Worm (Caenorhabditis elegans): ENCODE data around the gene cka-1.
"Not testable (repeated sequence)": the region's sequence is repeated elsewhere in the genome, so short reads cannot be mapped to it uniquely, and the experiment has no call there.

The cka-1 gene

DNA sequence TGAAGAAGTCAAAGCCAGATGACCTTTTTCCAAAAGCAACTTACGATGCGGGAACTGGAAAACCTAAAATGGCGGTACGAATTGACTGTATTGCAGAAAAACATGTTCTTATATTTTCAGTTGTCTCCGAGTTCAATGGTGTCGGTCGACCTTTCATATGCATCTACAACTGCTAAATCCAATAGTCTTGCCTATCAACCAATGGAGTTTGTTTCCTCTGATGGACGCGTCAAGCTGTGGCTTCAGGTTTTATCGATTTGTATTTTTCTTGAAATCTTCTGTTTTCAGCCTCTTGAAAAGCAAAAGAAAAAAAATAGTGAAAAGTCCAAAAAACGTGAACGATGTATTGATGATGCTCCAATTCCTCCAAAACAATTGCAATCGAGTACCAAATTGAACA is 23.2 kb downstream of the cka-1 start:
- TF ChIP-seq unc-62 (GFP tag; optimal IDR thresholded peaks at IDR 0.05): no peak

- TF ChIP-seq unc-62 (GFP tag; optimal IDR thresholded peaks at IDR 0.05): no peak
Observed at ce11 chrIV:9712782-9713181, 24.6 kb downstream of the cka-1 start, which contains the start of gene K01H12.4. Gene K01H12.4, plus strand, starts transcription at chrIV:9713082.

ce11 chrIV:9709887-9710286 is 27.5 kb downstream of the cka-1 start, which contains the start of gene nhr-38:
Gene nhr-38, plus strand, starts transcription at chrIV:9710187.
- no peak for TF ChIP-seq unc-62 (GFP tag; optimal IDR thresholded peaks at IDR 0.05)

ce11 chrIV:9709205-9709604 is 28.2 kb downstream of the cka-1 start, which contains the start of gene ant-1.3:
Gene ant-1.3, minus strand, starts transcription at chrIV:9709305.
- TF ChIP-seq unc-62 (GFP tag; optimal IDR thresholded peaks at IDR 0.05): no peak

- no peak for TF ChIP-seq unc-62 (GFP tag; optimal IDR thresholded peaks at IDR 0.05)
Observed at ce11 chrIV:9706704-9707197, 30.7 kb downstream of the cka-1 start, which contains the start of the genes dcaf-1 and dph-3. Gene dcaf-1, minus strand, starts transcription at chrIV:9706723. Gene dph-3, plus strand, starts transcription at chrIV:9707147.

DNA sequence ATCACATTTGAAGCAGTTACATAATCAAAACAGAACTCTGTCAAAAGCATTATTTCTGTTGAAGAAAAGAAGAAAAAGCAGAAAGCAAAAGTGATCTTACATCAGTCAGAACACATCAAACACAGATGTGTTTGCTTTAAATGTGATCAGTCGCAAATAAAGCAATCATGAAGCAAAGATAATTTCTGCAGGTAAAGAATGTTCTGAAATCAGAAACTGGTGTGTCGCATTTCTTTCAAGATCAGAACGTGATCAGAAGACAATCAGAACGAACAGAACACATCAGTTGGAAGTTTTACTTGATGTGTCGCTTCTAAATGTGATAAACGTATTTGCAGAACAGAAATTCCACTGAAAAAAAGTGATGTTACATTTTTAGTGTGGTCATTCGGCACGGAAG is 38.4 kb downstream of the cka-1 start:
- TF ChIP-seq unc-62 (GFP tag; optimal IDR thresholded peaks at IDR 0.05): no peak

- no peak for TF ChIP-seq unc-62 (GFP tag; optimal IDR thresholded peaks at IDR 0.05)
Observed at ce11 chrIV:9697869-9698268, 39.6 kb downstream of the cka-1 start.

DNA sequence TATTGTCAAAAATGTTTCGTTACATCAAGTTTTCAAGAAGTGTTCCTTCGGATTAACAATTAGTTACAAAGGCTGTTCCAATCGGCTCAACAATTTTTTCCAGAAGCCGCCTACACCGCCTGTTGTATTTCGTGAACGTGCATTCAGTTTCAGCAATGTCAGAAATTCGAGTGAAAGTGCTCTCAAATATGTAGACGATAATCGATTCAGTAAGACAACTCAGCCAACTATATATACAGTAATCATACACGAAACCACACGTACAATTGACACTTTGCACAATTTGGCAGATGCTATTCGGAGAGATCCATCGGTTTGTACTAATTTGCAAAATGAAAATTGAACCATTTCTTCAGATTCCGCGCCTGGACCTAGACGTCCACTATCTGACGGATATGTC is 40.9 kb downstream of the cka-1 start:
- no peak for TF ChIP-seq unc-62 (GFP tag; optimal IDR thresholded peaks at IDR 0.05)

DNA sequence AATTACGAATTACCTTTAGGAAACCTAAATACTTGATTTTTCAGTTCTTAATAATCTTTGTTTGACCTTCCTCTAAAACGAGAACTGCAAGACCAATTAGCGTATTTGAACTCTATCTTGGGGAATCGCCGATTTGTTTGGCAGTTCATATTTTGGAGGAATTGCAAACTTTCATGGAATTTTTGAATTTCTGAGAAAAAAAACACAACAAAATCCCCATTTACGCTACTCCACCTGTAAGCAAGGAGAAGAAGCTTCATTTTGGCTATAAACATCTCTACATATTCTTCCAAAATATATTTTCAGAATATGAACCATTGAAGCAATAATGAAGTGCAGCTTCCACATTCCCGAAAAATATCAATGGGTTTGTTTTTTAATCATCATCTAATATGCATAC is 44.5 kb downstream of the cka-1 start, which contains the start of gene twk-9:
TSS of gene twk-9 (plus strand) at position 301 of the 400 bp plus-strand sequence.
- no peak for TF ChIP-seq unc-62 (GFP tag; optimal IDR thresholded peaks at IDR 0.05)

DNA sequence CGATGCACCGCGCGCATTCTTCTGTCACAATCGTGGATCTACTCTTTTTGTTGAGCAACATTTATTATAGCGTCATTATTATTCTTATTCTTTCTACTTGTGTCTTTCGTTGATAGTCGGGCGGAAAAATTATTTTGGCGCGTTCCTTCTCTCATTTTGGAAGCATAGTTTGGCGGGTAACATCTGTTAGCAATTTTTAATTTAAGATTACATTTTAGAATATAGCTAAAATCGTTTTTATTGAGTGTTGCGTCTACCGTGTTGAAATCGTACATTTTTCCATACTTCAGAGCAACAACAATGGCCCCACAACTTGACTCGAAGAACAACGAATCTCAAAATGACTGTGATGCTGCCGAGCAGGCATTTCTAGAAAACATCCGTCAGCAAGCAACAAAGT is 46.8 kb downstream of the cka-1 start, which contains the start of gene sdz-36:
TSS of gene sdz-36 (plus strand) at position 301 of the 400 bp plus-strand sequence.
- no peak for TF ChIP-seq unc-62 (GFP tag; optimal IDR thresholded peaks at IDR 0.05)

DNA sequence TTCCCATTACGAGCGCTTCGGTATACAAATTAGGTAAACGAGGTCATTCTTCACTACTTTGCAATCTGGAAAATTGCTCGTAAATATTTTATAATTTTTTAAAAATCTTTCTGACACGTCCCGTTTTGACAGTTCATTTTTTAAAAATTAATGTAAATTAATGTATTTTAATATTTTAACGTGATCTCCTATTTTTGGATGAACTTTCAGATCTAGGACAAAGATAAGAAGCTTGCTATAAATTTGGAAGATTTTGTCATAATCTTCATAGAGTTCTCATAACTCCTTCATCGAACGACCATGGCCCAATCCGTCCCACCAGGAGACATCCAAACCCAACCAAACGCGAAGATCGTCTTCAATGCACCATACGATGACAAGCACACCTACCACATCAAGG is 48.7 kb downstream of the cka-1 start, which contains the start of gene msp-76:
TSS of gene msp-76 (plus strand) at position 301 of the 400 bp plus-strand sequence.
- TF ChIP-seq unc-62 (GFP tag; optimal IDR thresholded peaks at IDR 0.05): not testable (repeated sequence)

DNA sequence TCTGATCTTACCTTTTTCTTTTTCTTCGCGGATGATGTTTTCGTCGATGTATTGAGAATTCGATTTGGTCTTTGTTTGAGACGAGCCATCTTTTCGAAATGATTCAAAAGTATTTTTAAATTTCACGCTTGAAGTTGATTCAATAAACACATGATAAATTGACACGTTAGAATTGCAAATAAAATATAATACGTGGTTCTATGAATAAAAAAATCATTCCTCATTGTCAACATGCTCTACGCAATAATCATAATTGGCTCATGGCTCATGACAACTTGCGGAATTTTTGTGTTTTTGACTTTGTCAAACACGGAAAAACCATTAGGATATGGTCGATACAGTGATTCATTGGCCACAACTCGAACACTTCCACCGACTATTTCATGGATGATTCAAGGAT is 54.0 kb downstream of the cka-1 start, which contains the start of the genes htas-1 and ZK1251.3:
TSS of gene htas-1 (minus strand) at position 101 of the 400 bp plus-strand sequence.
TSS of gene ZK1251.3 (plus strand) at position 226 of the 400 bp plus-strand sequence.
- TF ChIP-seq unc-62 (GFP tag; optimal IDR thresholded peaks at IDR 0.05): no peak

DNA sequence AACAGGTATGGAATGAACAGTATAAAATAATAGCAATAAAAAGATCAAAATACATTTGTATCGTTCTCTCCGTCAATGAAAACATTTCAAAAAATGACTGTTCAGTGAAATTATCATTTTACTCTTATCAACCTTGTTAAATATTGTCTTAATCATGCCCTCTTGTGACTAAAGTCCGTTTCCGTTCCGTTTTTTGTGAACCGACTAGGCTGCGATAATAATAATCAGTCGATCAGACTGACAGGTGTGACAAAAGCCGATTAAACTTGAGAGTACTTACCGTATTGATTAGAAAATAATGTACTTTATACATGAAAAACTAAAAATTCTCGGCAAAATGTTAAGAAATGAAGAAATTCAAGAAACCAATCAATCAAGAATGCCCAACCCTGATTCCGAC is 54.9 kb downstream of the cka-1 start, which contains the start of gene ins-7:
TSS of gene ins-7 (minus strand) at position 332 of the 400 bp plus-strand sequence.
- TF ChIP-seq unc-62 (GFP tag; optimal IDR thresholded peaks at IDR 0.05): no peak
